Worm (Caenorhabditis elegans) whole organism, L1 larva: ENCODE measurements around the gene plp-2.

Source experiments
- C16A3.4 ChIP-seq: fragments of 150-350 bp; optimal IDR thresholded peaks from 2 replicates; lab custom pipeline; 2014; ENCODE audit warnings: missing biosample characterization, missing genetic modification characterization
- Y116A8C.19 ChIP-seq: sonication (generic microtip); optimal IDR thresholded peaks from 2 replicates; lab custom pipeline; 2016; ENCODE audit warnings: missing compliant biosample characterization, missing genetic modification characterization, borderline replicate concordance
- alr-1 ChIP-seq: fragments of 200-800 bp; sonication (Bioruptor generic); optimal IDR thresholded peaks from 2 replicates; lab custom pipeline; 2018; ENCODE audit warnings: borderline replicate concordance, mild to moderate bottlenecking, missing genetic modification characterization, missing compliant biosample characterization
- ama-1 ChIP-seq: fragments of 150-350 bp; optimal IDR thresholded peaks from 2 replicates; lab custom pipeline; 2014
- ceh-82 ChIP-seq, 3 experiments: fragments of 150-350 bp in 1 of 3; sonication (generic microtip) in 2 of 3; optimal IDR thresholded peaks; 2 replicates each; lab custom pipeline; 2014 to 2017; ENCODE audit warnings: missing biosample characterization in 3 of 3, missing genetic modification characterization in 3 of 3
- ces-1 ChIP-seq: fragments of 150-350 bp; optimal IDR thresholded peaks from 2 replicates; lab custom pipeline; 2014; ENCODE audit warnings: missing biosample characterization, missing genetic modification reagents, missing genetic modification characterization
- dsc-1 ChIP-seq: sonication (generic microtip); optimal IDR thresholded peaks from 2 replicates; lab custom pipeline; 2016; ENCODE audit warnings: mild to moderate bottlenecking, missing genetic modification characterization, missing compliant biosample characterization
- egl-13 ChIP-seq: sonication (generic microtip); optimal IDR thresholded peaks from 2 replicates; lab custom pipeline; 2016; ENCODE audit warnings: missing genotype, missing genetic modification reagents, missing genetic modification characterization, missing compliant biosample characterization
- elt-2 ChIP-seq: sonication (generic microtip); optimal IDR thresholded peaks from 2 replicates; lab custom pipeline; 2016; ENCODE audit warnings: missing genetic modification characterization, mild to moderate bottlenecking, inconsistent platforms, missing compliant biosample characterization, missing genetic modification reagents
- elt-3 ChIP-seq, 6 experiments: fragments of 150-350 bp in 1 of 6; sonication (generic microtip); optimal IDR thresholded peaks; 2 replicates each; lab custom pipeline; 2017 to 2018; ENCODE audit warnings: missing biosample characterization in 6 of 6, missing genetic modification characterization in 6 of 6, inconsistent platforms in 1 of 6
- fkh-10 ChIP-seq: sonication (generic microtip); optimal IDR thresholded peaks from 2 replicates; lab custom pipeline; 2017; ENCODE audit warnings: missing biosample characterization, missing genetic modification reagents, missing genetic modification characterization
- fkh-4 ChIP-seq: sonication (generic microtip); optimal IDR thresholded peaks from 2 replicates; lab custom pipeline; 2016; ENCODE audit warnings: missing compliant biosample characterization, missing genetic modification characterization, borderline replicate concordance
- fkh-8 ChIP-seq: sonication (generic microtip); optimal IDR thresholded peaks from 2 replicates; lab custom pipeline; 2016; ENCODE audit warnings: mild to moderate bottlenecking, missing genetic modification characterization, missing compliant biosample characterization
- fos-1 ChIP-seq: fragments of 150-350 bp; optimal IDR thresholded peaks from 2 replicates; lab custom pipeline; 2014; ENCODE audit warnings: missing biosample characterization, missing genetic modification characterization
- grh-1 ChIP-seq: fragments of 200-800 bp; sonication (Bioruptor generic); IDR thresholded peaks from 2 replicates; pipeline ENCODE4 v1.3.6; 2022; ENCODE audit warnings: missing genetic modification reagents, missing genetic modification characterization, missing compliant biosample characterization
- jun-1 ChIP-seq: fragments of 150-350 bp; optimal IDR thresholded peaks from 2 replicates; lab custom pipeline; 2014; ENCODE audit warnings: missing biosample characterization, missing genetic modification reagents, missing genetic modification characterization
- lin-14 ChIP-seq: fragments of 200-800 bp; sonication (Bioruptor generic); optimal IDR thresholded peaks from 2 replicates; lab custom pipeline; 2018; ENCODE audit warnings: mild to moderate bottlenecking, missing genetic modification characterization, moderate library complexity, missing compliant biosample characterization
- lir-3 ChIP-seq: sonication (generic microtip); optimal IDR thresholded peaks from 2 replicates; lab custom pipeline; 2016; ENCODE audit warnings: mild to moderate bottlenecking, missing genetic modification characterization, moderate library complexity, missing compliant biosample characterization; ENCODE audit not compliant: poor library complexity
- mdl-1 ChIP-seq, 2 experiments: fragments of 150-350 bp; optimal IDR thresholded peaks; 2 replicates each; lab custom pipeline; 2014 to 2017; ENCODE audit warnings: missing biosample characterization in 2 of 2, missing genetic modification characterization in 2 of 2, inconsistent platforms in 1 of 2
- mep-1 ChIP-seq: fragments of 150-350 bp; optimal IDR thresholded peaks from 2 replicates; lab custom pipeline; 2014; ENCODE audit warnings: missing biosample characterization, missing genetic modification characterization
- nhr-47 ChIP-seq: sonication (generic microtip); optimal IDR thresholded peaks from 2 replicates; lab custom pipeline; 2016; ENCODE audit warnings: mild to moderate bottlenecking, missing genetic modification characterization, moderate library complexity, missing compliant biosample characterization
- nhr-71 ChIP-seq: sonication (generic microtip); optimal IDR thresholded peaks from 2 replicates; lab custom pipeline; 2016; ENCODE audit warnings: mild to moderate bottlenecking, missing genetic modification characterization, moderate library complexity, missing compliant biosample characterization
- nhr-85 ChIP-seq: sonication (generic microtip); peaks from one replicate; lab custom pipeline; 2016; ENCODE audit warnings: missing genetic modification characterization, inconsistent platforms, missing compliant biosample characterization
- nhr-90 ChIP-seq: sonication (generic microtip); optimal IDR thresholded peaks from 2 replicates; lab custom pipeline; 2016; ENCODE audit warnings: mild to moderate bottlenecking, missing genetic modification characterization, missing compliant biosample characterization; ENCODE audit not compliant: poor library complexity
- pag-3 ChIP-seq: sonication (generic microtip); optimal IDR thresholded peaks from 2 replicates; lab custom pipeline; 2017; ENCODE audit warnings: missing genetic modification characterization, mild to moderate bottlenecking, missing compliant biosample characterization, antibody characterized with exemption, borderline replicate concordance; ENCODE audit not compliant: insufficient read depth
- pqm-1 ChIP-seq: sonication (generic microtip); optimal IDR thresholded peaks from 3 replicates; lab custom pipeline; 2017; ENCODE audit warnings: missing biosample characterization, missing genetic modification characterization
- rnt-1 ChIP-seq: sonication (generic microtip); optimal IDR thresholded peaks from 2 replicates; lab custom pipeline; 2016; ENCODE audit warnings: mild to moderate bottlenecking, missing genetic modification characterization, moderate library complexity, missing compliant biosample characterization
- skn-1 ChIP-seq: fragments of 150-350 bp; optimal IDR thresholded peaks from 2 replicates; lab custom pipeline; 2014; ENCODE audit warnings: missing biosample characterization, missing genetic modification characterization
- snpc-4 ChIP-seq: fragments of 150-350 bp; optimal IDR thresholded peaks from 2 replicates; lab custom pipeline; 2014; ENCODE audit warnings: missing biosample characterization, missing genetic modification characterization
- sup-37 ChIP-seq: fragments of 200-800 bp; sonication (Bioruptor generic); optimal IDR thresholded peaks from 2 replicates; lab custom pipeline; 2018; ENCODE audit warnings: mild to moderate bottlenecking, missing genetic modification characterization, missing compliant biosample characterization
- tbx-2 ChIP-seq: sonication (generic microtip); optimal IDR thresholded peaks from 2 replicates; lab custom pipeline; 2016; ENCODE audit warnings: missing genetic modification characterization, missing compliant biosample characterization
- unc-62 ChIP-seq: fragments of 150-350 bp; optimal IDR thresholded peaks from 2 replicates; lab custom pipeline; 2014; ENCODE audit warnings: missing biosample characterization, missing genetic modification reagents, missing genetic modification characterization
- unc-86 ChIP-seq: sonication (generic microtip); optimal IDR thresholded peaks from 2 replicates; lab custom pipeline; 2016; ENCODE audit warnings: missing genetic modification characterization, missing compliant biosample characterization
- unc-98 ChIP-seq: fragments of 200-800 bp; sonication (Bioruptor generic); IDR thresholded peaks from 2 replicates; pipeline ENCODE4 v1.3.6; 2022; ENCODE audit warnings: missing genetic modification characterization, missing compliant biosample characterization
- ztf-11 ChIP-seq, 2 experiments: sonication (generic microtip); optimal IDR thresholded peaks; 2 replicates each; lab custom pipeline; 2016 to 2017; ENCODE audit warnings: missing genetic modification characterization in 2 of 2, missing biosample characterization in 1 of 2, missing compliant biosample characterization in 1 of 2
- ztf-4 ChIP-seq: fragments of 150-350 bp; optimal IDR thresholded peaks from 2 replicates; lab custom pipeline; 2014; ENCODE audit warnings: missing biosample characterization, missing genetic modification characterization

plp-2 gene

ce11 chrX:14958401-14958800, 24.2 kb downstream of the plp-2 start:
- no peak for TF ChIP-seq fkh-4 (tag; lab: Kevin White, UChicago)
- TF ChIP-seq nhr-90 (tag; lab: Kevin White, UChicago), result no peak
- no peak for TF ChIP-seq lir-3 (tag; lab: Kevin White, UChicago)
- TF ChIP-seq dsc-1 (tag; lab: Kevin White, UChicago), result no peak
- TF ChIP-seq ama-1 (lab: Kevin White, UChicago), result no peak
- TF ChIP-seq elt-3 (tag; optimal IDR thresholded peaks at IDR 0.05; lab: Kevin White, UChicago), result no peak
- no peak for TF ChIP-seq elt-2 (tag; lab: Kevin White, UChicago)
- TF ChIP-seq alr-1 (tag; lab: Kevin White, UChicago), result no peak
- no peak for TF ChIP-seq sup-37 (GFP tag; lab: Kevin White, UChicago)
- TF ChIP-seq ceh-82 (tag; optimal IDR thresholded peaks at IDR 0.05; lab: Kevin White, UChicago), result no peak
- no peak for TF ChIP-seq rnt-1 (tag; lab: Kevin White, UChicago)
- no peak for TF ChIP-seq mdl-1 (tag; optimal IDR thresholded peaks at IDR 0.05; lab: Kevin White, UChicago)
- TF ChIP-seq mep-1, result no peak
- no peak for TF ChIP-seq unc-62 (GFP tag; lab: Kevin White, UChicago)

- TF ChIP-seq ztf-11 (tag; optimal IDR thresholded peaks at IDR 0.05; lab: Kevin White, UChicago) (no peak), lin-14 (no peak)
- TF ChIP-seq, all 84 proteins: peak for 0
These were observed 25.4 kb downstream of the plp-2 start for ce11 chrX:14957176-14957575.

ce11 chrX:14954548-14954947, 28.1 kb downstream of the plp-2 start, which contains the start of gene pag-3:
Gene pag-3 (minus strand): TSS chrX:14954648.
- no peak for TF ChIP-seq grh-1 (GFP tag; lab: Robert Waterston, UW)
- no peak for TF ChIP-seq ztf-11 (tag; optimal IDR thresholded peaks at IDR 0.05; lab: Kevin White, UChicago)
- TF ChIP-seq unc-86 (tag; lab: Kevin White, UChicago), result no peak
- TF ChIP-seq snpc-4 (tag; lab: Kevin White, UChicago), result no peak
- no peak for TF ChIP-seq egl-13 (tag; lab: Kevin White, UChicago)
- TF ChIP-seq C16A3.4 (tag; lab: Kevin White, UChicago), result no peak
- TF ChIP-seq jun-1 (tag; lab: Kevin White, UChicago), result no peak
- TF ChIP-seq skn-1, result no peak
- TF ChIP-seq nhr-47 (tag; lab: Kevin White, UChicago), result no peak
- no peak for TF ChIP-seq fos-1 (tag; lab: Kevin White, UChicago)
- no peak for TF ChIP-seq fkh-10
- TF ChIP-seq nhr-85 (tag; lab: Kevin White, UChicago), result no peak
- no peak for TF ChIP-seq nhr-71 (tag; lab: Kevin White, UChicago)
- no peak for TF ChIP-seq tbx-2 (tag; lab: Kevin White, UChicago)
- no peak for TF ChIP-seq unc-98 (GFP tag; lab: Robert Waterston, UW)
- no peak for TF ChIP-seq ces-1
- no peak for TF ChIP-seq alr-1 (tag; lab: Kevin White, UChicago)
- no peak for TF ChIP-seq Y116A8C.19 (tag; lab: Kevin White, UChicago)
- no peak for TF ChIP-seq ztf-4 (tag; lab: Kevin White, UChicago)

ce11 chrX:14951797-14952196, 30.8 kb downstream of the plp-2 start:
- TF ChIP-seq fkh-10, result no peak
- no peak for TF ChIP-seq pqm-1 (tag; lab: Kevin White, UChicago)
- TF ChIP-seq pag-3 (tag; lab: Kevin White, UChicago), result no peak
- no peak for TF ChIP-seq mdl-1 (tag; optimal IDR thresholded peaks at IDR 0.05; lab: Kevin White, UChicago)
- no peak for TF ChIP-seq C16A3.4 (tag; lab: Kevin White, UChicago)
- TF ChIP-seq fkh-8 (tag; lab: Kevin White, UChicago), result no peak
- TF ChIP-seq fos-1 (tag; lab: Kevin White, UChicago), result no peak
- no peak for TF ChIP-seq ceh-82 (tag; optimal IDR thresholded peaks at IDR 0.05; lab: Kevin White, UChicago)
- TF ChIP-seq, all 84 proteins: peak for 0
